Worm (Caenorhabditis elegans) whole organism, late embryonic: Measurements from ENCODE around the gene glr-5.

Source experiments
- F13H6.1 ChIP-seq: sonication (generic microtip); optimal IDR thresholded peaks from 2 replicates; lab custom pipeline; 2016; ENCODE audit warnings: missing genetic modification characterization, missing compliant biosample characterization
- ama-1 ChIP-seq: fragments of 150-350 bp; optimal IDR thresholded peaks from 2 replicates; lab custom pipeline; 2014
- ceh-19 ChIP-seq: fragments of 200-800 bp; sonication (Bioruptor generic); optimal IDR thresholded peaks from 2 replicates; lab custom pipeline; 2018; ENCODE audit warnings: mild to moderate bottlenecking, missing genetic modification characterization, missing compliant biosample characterization
- elt-2 ChIP-seq: sonication (generic microtip); optimal IDR thresholded peaks from 2 replicates; lab custom pipeline; 2016; ENCODE audit warnings: missing genetic modification reagents, missing genetic modification characterization, missing compliant biosample characterization
- elt-4 ChIP-seq: sonication (generic microtip); optimal IDR thresholded peaks from 2 replicates; lab custom pipeline; 2016; ENCODE audit warnings: missing genetic modification characterization, missing compliant biosample characterization
- fkh-10 ChIP-seq: fragments of 150-350 bp; optimal IDR thresholded peaks from 2 replicates; lab custom pipeline; 2014; ENCODE audit warnings: missing biosample characterization, missing genetic modification reagents, missing genetic modification characterization
- pag-3 ChIP-seq: sonication (generic microtip); optimal IDR thresholded peaks from 2 replicates; lab custom pipeline; 2016; ENCODE audit warnings: missing compliant biosample characterization, missing genetic modification characterization, borderline replicate concordance
- pha-4 ChIP-seq: fragments of 150-350 bp; optimal IDR thresholded peaks from 2 replicates; lab custom pipeline; 2018; ENCODE audit warnings: missing biosample characterization, missing genetic modification reagents, missing genetic modification characterization
- pqm-1 ChIP-seq: sonication (generic microtip); optimal IDR thresholded peaks from 2 replicates; lab custom pipeline; 2016; ENCODE audit warnings: missing genetic modification characterization, missing compliant biosample characterization
- ref-2 ChIP-seq: sonication (generic microtip); optimal IDR thresholded peaks from 2 replicates; lab custom pipeline; 2016; ENCODE audit warnings: missing genetic modification characterization, missing compliant biosample characterization
- sox-4 ChIP-seq: sonication (generic microtip); optimal IDR thresholded peaks from 2 replicates; lab custom pipeline; 2017; ENCODE audit warnings: mild to moderate bottlenecking, missing genetic modification characterization, inconsistent platforms, missing compliant biosample characterization
- unc-55 ChIP-seq: sonication (generic microtip); optimal IDR thresholded peaks from 2 replicates; lab custom pipeline; 2017; ENCODE audit warnings: missing biosample characterization, missing genetic modification reagents, missing genetic modification characterization
- zip-5 ChIP-seq: sonication (generic microtip); optimal IDR thresholded peaks from 2 replicates; lab custom pipeline; 2016; ENCODE audit warnings: missing genetic modification characterization, missing compliant biosample characterization

DNA sequence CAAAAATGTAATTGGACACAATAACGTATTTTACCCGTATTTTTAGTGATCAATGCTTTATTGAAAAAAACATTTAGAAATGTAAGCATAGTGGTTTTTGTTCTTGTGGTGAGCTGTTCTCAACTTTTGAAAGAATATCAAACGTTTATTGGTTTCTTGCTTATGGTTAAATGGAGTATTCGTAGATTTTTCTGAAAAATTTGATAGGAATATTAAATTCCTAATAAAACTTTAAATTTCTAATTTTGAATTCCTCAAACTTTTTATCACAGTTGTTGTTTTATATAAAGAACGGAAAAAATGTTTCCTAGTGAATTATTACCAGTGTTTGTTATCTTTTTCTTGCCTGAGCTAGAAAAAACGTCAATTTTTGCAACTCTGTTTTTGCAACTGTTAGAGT, 37.1 kb downstream of the glr-5 start, which contains the start of gene B0507.5:
- TF ChIP-seq fkh-10 (GFP tag; lab: Kevin White, UChicago) = no peak
- TF ChIP-seq elt-4 (tag; lab: Kevin White, UChicago) = no peak
- TF ChIP-seq pag-3 (tag; lab: Kevin White, UChicago) = no peak
- no peak for TF ChIP-seq F13H6.1 (tag; lab: Kevin White, UChicago)
- no peak for TF ChIP-seq pha-4
- no peak for TF ChIP-seq unc-55 (GFP tag; lab: Kevin White, UChicago)
- TF ChIP-seq elt-2 = no peak
- TF ChIP-seq sox-4 (tag; lab: Kevin White, UChicago) = no peak
- TF ChIP-seq ama-1 (lab: Kevin White, UChicago) = no peak
- no peak for TF ChIP-seq zip-5 (tag; lab: Kevin White, UChicago)
- TF ChIP-seq ref-2 (tag; lab: Kevin White, UChicago) = no peak
- no peak for TF ChIP-seq pqm-1 (tag; lab: Kevin White, UChicago)
- no peak for TF ChIP-seq ceh-19
